Worm (Caenorhabditis elegans) whole organism, late embryonic: ENCODE data around the gene sdz-5.

Experiments
- ama-1 ChIP-seq: fragments of 150-350 bp; optimal IDR thresholded peaks from 2 replicates; lab custom pipeline; 2014
- ceh-14 ChIP-seq: sonication (generic microtip); optimal IDR thresholded peaks from 2 replicates; lab custom pipeline; 2016; ENCODE audit warnings: missing genotype, missing genetic modification characterization, missing compliant biosample characterization
- dmd-4 ChIP-seq: sonication (generic microtip); optimal IDR thresholded peaks from 2 replicates; lab custom pipeline; 2016; ENCODE audit warnings: borderline replicate concordance, missing genetic modification characterization, missing compliant biosample characterization
- elt-2 ChIP-seq: sonication (generic microtip); optimal IDR thresholded peaks from 2 replicates; lab custom pipeline; 2016; ENCODE audit warnings: missing genetic modification reagents, missing genetic modification characterization, missing compliant biosample characterization
- ets-4 ChIP-seq: sonication (generic microtip); optimal IDR thresholded peaks from 2 replicates; lab custom pipeline; 2016; ENCODE audit warnings: missing genetic modification characterization, missing compliant biosample characterization
- fkh-10 ChIP-seq: fragments of 150-350 bp; optimal IDR thresholded peaks from 2 replicates; lab custom pipeline; 2014; ENCODE audit warnings: missing biosample characterization, missing genetic modification reagents, missing genetic modification characterization
- hlh-13 ChIP-seq: fragments of 200-800 bp; sonication (Bioruptor generic); optimal IDR thresholded peaks from 2 replicates; lab custom pipeline; 2018; ENCODE audit warnings: mild to moderate bottlenecking, missing genetic modification characterization, missing compliant biosample characterization
- hlh-15 ChIP-seq: sonication (generic microtip); optimal IDR thresholded peaks from 2 replicates; lab custom pipeline; 2016; ENCODE audit warnings: missing genetic modification characterization, missing compliant biosample characterization
- nfya-1 ChIP-seq: sonication (generic microtip); optimal IDR thresholded peaks from 2 replicates; lab custom pipeline; 2017; ENCODE audit warnings: missing genetic modification characterization, mild to moderate bottlenecking, missing compliant biosample characterization, antibody characterized with exemption, moderate library complexity
- nhr-232 ChIP-seq: sonication (generic microtip); optimal IDR thresholded peaks from 2 replicates; lab custom pipeline; 2016; ENCODE audit warnings: missing genetic modification characterization, missing compliant biosample characterization
- npax-4 ChIP-seq: sonication (generic microtip); optimal IDR thresholded peaks from 2 replicates; lab custom pipeline; 2016; ENCODE audit warnings: missing genetic modification characterization, missing compliant biosample characterization
- pax-1 ChIP-seq: fragments of 150-350 bp; optimal IDR thresholded peaks from 2 replicates; lab custom pipeline; 2014; ENCODE audit warnings: missing biosample characterization, missing genetic modification characterization
- pha-4 ChIP-seq: fragments of 150-350 bp; optimal IDR thresholded peaks from 2 replicates; lab custom pipeline; 2018; ENCODE audit warnings: missing biosample characterization, missing genetic modification reagents, missing genetic modification characterization

ce11 chrII:3054221-3054620 lies 45.7 kb downstream of the sdz-5 start, which contains the start of gene lido-13:
- TF ChIP-seq fkh-10 (GFP tag; lab: Kevin White, UChicago) (no peak), hlh-15 (tag; lab: Kevin White, UChicago) (no peak), pax-1 (tag; lab: Kevin White, UChicago) (no peak), ceh-14 (no peak), npax-4 (no peak), nfya-1 (tag; lab: Kevin White, UChicago) (no peak), ama-1 (lab: Kevin White, UChicago) (no peak), nhr-232 (no peak), ets-4 (tag; lab: Kevin White, UChicago) (no peak), dmd-4 (tag; lab: Kevin White, UChicago) (no peak), elt-2 (tag; lab: Kevin White, UChicago) (no peak), pha-4 (tag; lab: Kevin White, UChicago) (no peak), hlh-13 (GFP tag; lab: Kevin White, UChicago) (no peak)
